Worm (Caenorhabditis elegans): ENCODE results near the gene chst-1.

Gene chst-1

DNA sequence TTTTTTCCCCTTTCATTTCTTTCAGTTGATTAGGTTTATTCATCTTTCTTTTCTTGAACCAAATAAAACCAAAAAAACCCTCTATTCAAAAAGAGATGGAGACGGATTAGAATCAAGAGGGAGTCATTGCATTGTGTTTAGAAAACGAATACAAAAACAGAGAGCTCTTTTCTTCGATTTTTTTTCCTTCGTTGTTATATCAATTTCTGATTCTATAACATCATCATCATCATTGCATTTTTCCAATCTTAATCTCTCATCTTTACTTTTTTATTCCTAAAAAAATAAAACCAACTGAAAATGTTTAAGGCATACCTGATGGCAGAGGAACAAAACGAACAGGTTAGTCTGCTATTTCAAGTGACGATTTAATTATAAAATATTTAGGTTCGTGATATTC lies 48.0 kb downstream of the chst-1 start, which contains the start of gene T05H10.8:
TSS of gene T05H10.8 (plus strand) at position 301 of the 400 bp plus-strand sequence.
- TF ChIP-seq W03F9.2 (tag; optimal IDR thresholded peaks at IDR 0.05) (no peak), him-1 (tag; optimal IDR thresholded peaks at IDR 0.05) (no peak), dao-5 (tag; optimal IDR thresholded peaks at IDR 0.05) (no peak)

DNA sequence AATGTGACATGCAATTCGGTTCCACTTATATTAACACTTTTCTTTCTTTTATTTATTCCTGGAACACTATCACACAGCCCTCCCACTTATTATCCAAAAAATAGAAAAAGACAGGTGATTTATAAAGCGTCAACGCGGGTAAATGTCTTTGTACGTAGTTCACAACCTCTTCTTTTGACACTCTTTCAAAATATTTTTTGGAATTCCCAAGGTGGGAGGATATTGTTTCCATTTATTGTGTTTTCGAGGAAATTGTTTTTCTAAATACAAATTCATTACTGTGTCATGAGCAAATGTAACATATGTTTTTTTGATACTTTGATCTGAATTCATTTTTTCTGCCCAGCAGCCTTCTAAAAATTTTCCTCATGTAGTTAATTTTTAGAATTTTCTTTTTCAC lies 48.9 kb downstream of the chst-1 start:
- TF ChIP-seq him-1 (tag; optimal IDR thresholded peaks at IDR 0.05) = no peak
- no peak for TF ChIP-seq W03F9.2 (tag; optimal IDR thresholded peaks at IDR 0.05)
- no peak for TF ChIP-seq dao-5 (tag; optimal IDR thresholded peaks at IDR 0.05)
